Worm (Caenorhabditis elegans): Measurements from ENCODE around the gene piki-1.
A peak's percentile ranks its signal among the peaks of the same experiment; 100 is the strongest.

piki-1 gene

ce11 chrX:15236036-15236435 lies 10.2 kb downstream of the piki-1 start (continued):
- TF ChIP-seq snpc-1.2 (GFP tag; IDR thresholded peaks at IDR 0.05): peak; percentile 81
- peak; percentile 55; the same call in 1 of the 2 replicates for TF ChIP-seq ceh-44 (GFP tag; IDR thresholded peaks at IDR 0.05)
- peak; percentile 54 for TF ChIP-seq duxl-1 (tag; optimal IDR thresholded peaks at IDR 0.05; ENCODE audit: poor library complexity)

ce11 chrX:15233684-15234083 lies 12.5 kb downstream of the piki-1 start:
- TF ChIP-seq duxl-1 (tag; optimal IDR thresholded peaks at IDR 0.05; ENCODE audit: poor library complexity) (no peak), ZK337.2 (GFP tag; IDR thresholded peaks at IDR 0.05) (no peak), unc-62 (GFP tag; optimal IDR thresholded peaks at IDR 0.05 in 1 of 2) (peak in 1 of 2 experiments; percentile 46), unc-62 (tag; optimal IDR thresholded peaks at IDR 0.05) (no peak), daf-16 (GFP tag; optimal IDR thresholded peaks at IDR 0.05) (no peak), daf-16 (tag; optimal IDR thresholded peaks at IDR 0.05) (peak; percentile 44), nhr-25 (tag; optimal IDR thresholded peaks at IDR 0.05; ENCODE audit: borderline replicate concordance, insufficient read depth) (no peak), lin-29 (GFP tag; IDR thresholded peaks at IDR 0.05) (no peak), arid-1 (GFP tag; conservative IDR thresholded peaks at IDR 0.05) (no peak), lin-1 (GFP tag; IDR thresholded peaks at IDR 0.05) (no peak), ceh-82 (tag; optimal IDR thresholded peaks at IDR 0.05) (no peak), nhr-111 (GFP tag; optimal IDR thresholded peaks at IDR 0.05) (no peak), lin-38 (GFP tag; IDR thresholded peaks at IDR 0.05) (no peak), hlh-30 (tag; optimal IDR thresholded peaks at IDR 0.05; ENCODE audit: insufficient read depth) (no peak), Y5F2A.4 (GFP tag; optimal IDR thresholded peaks at IDR 0.05) (no peak), nhr-28 (tag; optimal IDR thresholded peaks at IDR 0.05) (peak; percentile 7), nhr-42 (GFP tag; IDR thresholded peaks at IDR 0.05) (no peak), nhr-237 (tag; optimal IDR thresholded peaks at IDR 0.05) (no peak), mep-1 (tag; optimal IDR thresholded peaks at IDR 0.05) (no peak)

- TF ChIP-seq tra-1 (GFP tag; IDR thresholded peaks at IDR 0.05) (no peak), zfp-3 (GFP tag; conservative IDR thresholded peaks at IDR 0.05) (no peak), lim-7 (GFP tag; IDR thresholded peaks at IDR 0.05) (no peak), nhr-111 (GFP tag; optimal IDR thresholded peaks at IDR 0.05) (no peak), fkh-10 (GFP tag; optimal IDR thresholded peaks at IDR 0.05) (peak; percentile 24), aha-1 (tag) (peak; percentile 93), snpc-1.2 (GFP tag; IDR thresholded peaks at IDR 0.05) (no peak), unc-62 (GFP tag; optimal IDR thresholded peaks at IDR 0.05 in 1 of 2) (no peak), unc-62 (tag; optimal IDR thresholded peaks at IDR 0.05) (no peak), sdz-12 (GFP tag; optimal IDR thresholded peaks at IDR 0.05) (no peak), lin-39 (tag; optimal IDR thresholded peaks at IDR 0.05) (no peak), ama-1 (optimal IDR thresholded peaks at IDR 0.05) (no peak), rbr-2 (tag; optimal IDR thresholded peaks at IDR 0.05) (no peak)
Observed at ce11 chrX:15231800-15232199, 14.4 kb downstream of the piki-1 start.

- no peak for TF ChIP-seq ceh-62 (tag; optimal IDR thresholded peaks at IDR 0.05)
- TF ChIP-seq Y5F2A.4 (GFP tag; optimal IDR thresholded peaks at IDR 0.05): no peak
- no peak for TF ChIP-seq nhr-41 (GFP tag; IDR thresholded peaks at IDR 0.05)
- TF ChIP-seq pqm-1 (tag; optimal IDR thresholded peaks at IDR 0.05): peak; percentile 41
- TF ChIP-seq unc-130 (GFP tag; optimal IDR thresholded peaks at IDR 0.05): no peak
- peak; percentile 48 for TF ChIP-seq dmd-6 (GFP tag; IDR thresholded peaks at IDR 0.05)
- TF ChIP-seq zag-1 (tag; optimal IDR thresholded peaks at IDR 0.05): no peak
- TF ChIP-seq hlh-30 (tag; optimal IDR thresholded peaks at IDR 0.05; ENCODE audit: insufficient read depth): peak; percentile 62
- peak; percentile 48 for TF ChIP-seq aha-1 (tag)
- no peak for TF ChIP-seq ama-1 (optimal IDR thresholded peaks at IDR 0.05)
- 0 out of 2 replicates have a peak, but pooled peaks have one; percentile 32 for TF ChIP-seq tra-1 (GFP tag; IDR thresholded peaks at IDR 0.05)
- no peak for TF ChIP-seq F37D6.2 (tag; optimal IDR thresholded peaks at IDR 0.05)
- TF ChIP-seq lin-13 (GFP tag; optimal IDR thresholded peaks at IDR 0.05): no peak
- peak; percentile 9 for TF ChIP-seq dve-1 (tag; optimal IDR thresholded peaks at IDR 0.05; ENCODE audit: insufficient read depth)
- TF ChIP-seq daf-16 (GFP tag; optimal IDR thresholded peaks at IDR 0.05): no peak
- TF ChIP-seq daf-16 (tag; optimal IDR thresholded peaks at IDR 0.05): peak; percentile 68
- peak; percentile 56; the same call in 1 of the 2 replicates for TF ChIP-seq php-3 (GFP tag; IDR thresholded peaks at IDR 0.05)
Observed at ce11 chrX:15230394-15230968, 15.7 kb downstream of the piki-1 start, which contains the start of gene H03A11.2. Gene H03A11.2 (minus strand): TSS chrX:15230645.

Measured in whole organism, L4 larva.